Worm (Caenorhabditis elegans): Measurements from ENCODE around the gene C35D10.12.
A peak's percentile ranks its signal among the peaks of the same experiment; 100 is the strongest.

C35D10.12 gene

ce11 chrIII:4852025-4852424, 22.5 kb downstream of the C35D10.12 start, which contains the start of gene ced-4:
Gene ced-4, plus strand, starts transcription at chrIII:4852325.
- no peak for TF ChIP-seq syd-9 (tag; optimal IDR thresholded peaks at IDR 0.05)
- TF ChIP-seq che-1 (tag; optimal IDR thresholded peaks at IDR 0.05): no peak
- TF ChIP-seq ceh-45 (GFP tag; IDR thresholded peaks at IDR 0.05): no peak
- TF ChIP-seq fkh-10 (GFP tag; optimal IDR thresholded peaks at IDR 0.05): no peak
- TF ChIP-seq mec-3 (tag; optimal IDR thresholded peaks at IDR 0.05; ENCODE audit: borderline replicate concordance): no peak
- no peak for TF ChIP-seq sdc-2 (tag; optimal IDR thresholded peaks at IDR 0.05)
- TF ChIP-seq hlh-8 (tag; optimal IDR thresholded peaks at IDR 0.05): no peak
- TF ChIP-seq gmeb-2 (tag; optimal IDR thresholded peaks at IDR 0.05): no peak
- no peak for TF ChIP-seq ama-1 (optimal IDR thresholded peaks at IDR 0.05)
- TF ChIP-seq ref-2 (tag; optimal IDR thresholded peaks at IDR 0.05): no peak
- TF ChIP-seq tbx-2 (tag; optimal IDR thresholded peaks at IDR 0.05): no peak
- no peak for TF ChIP-seq fax-1 (tag; optimal IDR thresholded peaks at IDR 0.05)

- TF ChIP-seq ceh-34 (tag; optimal IDR thresholded peaks at IDR 0.05) (no peak), npax-4 (tag; optimal IDR thresholded peaks at IDR 0.05) (no peak), hlh-13 (GFP tag; optimal IDR thresholded peaks at IDR 0.05) (no peak), pha-2 (tag; optimal IDR thresholded peaks at IDR 0.05) (no peak), ama-1 (optimal IDR thresholded peaks at IDR 0.05) (no peak), odd-2 (tag; optimal IDR thresholded peaks at IDR 0.05) (no peak), ceh-30 (tag; optimal IDR thresholded peaks at IDR 0.05) (no peak), che-1 (tag; optimal IDR thresholded peaks at IDR 0.05) (no peak), T23F11.4 (GFP tag; optimal IDR thresholded peaks at IDR 0.05) (no peak), lin-11 (tag; optimal IDR thresholded peaks at IDR 0.05) (no peak), sdc-2 (tag; optimal IDR thresholded peaks at IDR 0.05) (no peak)
Observed at ce11 chrIII:4850139-4850538, 24.4 kb downstream of the C35D10.12 start, which contains the start of gene F26A1.1. Gene F26A1.1, plus strand, starts transcription at chrIII:4850507.

ce11 chrIII:4849739-4850138, 24.8 kb downstream of the C35D10.12 start, which contains the start of gene nonu-1:
Gene nonu-1, minus strand, starts transcription at chrIII:4849907.
- TF ChIP-seq pha-2 (tag; optimal IDR thresholded peaks at IDR 0.05): no peak
- TF ChIP-seq tbx-7 (tag; optimal IDR thresholded peaks at IDR 0.05): no peak
- TF ChIP-seq hlh-30 (tag; optimal IDR thresholded peaks at IDR 0.05; ENCODE audit: insufficient read depth): peak; percentile 81
- TF ChIP-seq ceh-18 (tag; optimal IDR thresholded peaks at IDR 0.05): no peak
- no peak for TF ChIP-seq ceh-34 (tag; optimal IDR thresholded peaks at IDR 0.05)
- TF ChIP-seq ceh-48 (tag; optimal IDR thresholded peaks at IDR 0.05): no peak
- no peak for TF ChIP-seq ama-1 (optimal IDR thresholded peaks at IDR 0.05)
- no peak for TF ChIP-seq elt-4 (tag; optimal IDR thresholded peaks at IDR 0.05)
- TF ChIP-seq ahr-1 (tag; optimal IDR thresholded peaks at IDR 0.05): no peak

- TF ChIP-seq ceh-6 (GFP tag; optimal IDR thresholded peaks at IDR 0.05): no peak
- no peak for TF ChIP-seq sox-2 (GFP tag; IDR thresholded peaks at IDR 0.05)
- no peak for TF ChIP-seq ahr-1 (tag; optimal IDR thresholded peaks at IDR 0.05)
Observed at ce11 chrIII:4844327-4844726, 30.2 kb downstream of the C35D10.12 start, which contains the start of the genes clec-157 and fkh-5. Gene clec-157, minus strand, starts transcription at chrIII:4844427. Gene fkh-5, plus strand, starts transcription at chrIII:4844662.

- TF ChIP-seq rnt-1 (tag; optimal IDR thresholded peaks at IDR 0.05): no peak
- no peak for TF ChIP-seq che-1 (tag; optimal IDR thresholded peaks at IDR 0.05)
- no peak for TF ChIP-seq ets-4 (tag; optimal IDR thresholded peaks at IDR 0.05)
Observed at ce11 chrIII:4842173-4842572, 32.4 kb downstream of the C35D10.12 start, which contains the start of gene clec-156. Gene clec-156, minus strand, starts transcription at chrIII:4842273.

- TF ChIP-seq hlh-15 (tag; optimal IDR thresholded peaks at IDR 0.05) (no peak), pag-3 (tag; optimal IDR thresholded peaks at IDR 0.05; ENCODE audit: borderline replicate concordance) (no peak), ceh-18 (tag; optimal IDR thresholded peaks at IDR 0.05) (no peak), C38D4.7 (GFP tag; optimal IDR thresholded peaks at IDR 0.05) (no peak), Y22D7AL.16 (tag; optimal IDR thresholded peaks at IDR 0.05) (no peak), ref-2 (tag; optimal IDR thresholded peaks at IDR 0.05) (no peak), ama-1 (optimal IDR thresholded peaks at IDR 0.05) (no peak), mec-3 (tag; optimal IDR thresholded peaks at IDR 0.05; ENCODE audit: borderline replicate concordance) (no peak), syd-9 (tag; optimal IDR thresholded peaks at IDR 0.05) (no peak)
Observed at ce11 chrIII:4837429-4837828, 37.1 kb downstream of the C35D10.12 start, which contains the start of the genes acbp-7 and F26A1.19. Gene acbp-7, plus strand, starts transcription at chrIII:4837729. Gene F26A1.19, plus strand, starts transcription at chrIII:4837731.
